Fruit fly (Drosophila melanogaster): ENCODE measurements around the gene NPFR.

NPFR gene

DNA sequence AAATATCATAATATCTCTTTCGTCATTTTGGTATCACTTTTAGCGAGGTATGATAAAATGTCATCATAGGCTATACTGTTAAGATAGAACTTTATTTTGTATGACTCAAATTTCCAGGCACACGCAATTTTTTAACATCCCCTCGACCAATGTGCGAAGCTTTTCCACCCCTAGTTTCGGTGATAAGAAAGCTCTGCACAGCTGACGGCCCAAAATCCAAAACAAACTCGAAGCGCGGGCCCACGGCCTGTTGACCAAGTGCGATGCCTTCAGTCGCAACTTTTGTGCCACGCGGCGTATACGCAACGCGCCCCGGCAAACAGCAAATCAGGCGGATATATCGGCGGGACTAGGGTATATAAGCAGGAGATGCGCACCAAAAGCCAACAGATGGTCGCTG is at the start of gene NPFR:
Gene NPFR, plus strand, starts transcription at position 301 of the 400 bp plus-strand sequence.
- TF ChIP-seq Myc (optimal IDR thresholded peaks at IDR 0.05) (no peak), ttk (optimal IDR thresholded peaks at IDR 0.05) (no peak), h (optimal IDR thresholded peaks at IDR 0.05) (no peak), insv (optimal IDR thresholded peaks at IDR 0.05) (no peak), psq (optimal IDR thresholded peaks at IDR 0.05) (no peak), Sin3A (optimal IDR thresholded peaks at IDR 0.05) (no peak)

DNA sequence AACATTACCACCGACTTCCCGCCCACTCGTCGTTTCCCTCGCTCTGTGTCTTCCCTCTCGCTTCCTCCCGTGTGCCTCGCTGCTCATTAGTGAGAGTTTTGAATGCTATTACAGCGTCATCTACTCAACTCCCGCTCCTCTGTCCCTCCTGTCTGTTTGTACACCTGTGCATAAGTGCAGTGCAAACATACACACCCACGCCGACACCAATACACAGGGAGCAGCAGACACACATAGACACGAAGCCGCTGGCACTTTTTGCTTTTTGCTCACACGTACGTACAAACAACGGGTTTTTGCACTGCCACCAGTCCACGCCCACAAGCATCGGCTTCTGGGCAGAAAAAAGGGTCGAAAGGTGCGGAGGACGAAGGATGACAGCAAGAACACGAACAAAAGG is 45.3 kb upstream of the NPFR start:
- no peak for TF ChIP-seq psq (optimal IDR thresholded peaks at IDR 0.05)
- no peak for TF ChIP-seq insv (optimal IDR thresholded peaks at IDR 0.05)
- no peak for TF ChIP-seq ttk (optimal IDR thresholded peaks at IDR 0.05)
- no peak for TF ChIP-seq Myc (optimal IDR thresholded peaks at IDR 0.05)
- TF ChIP-seq Sin3A (optimal IDR thresholded peaks at IDR 0.05), result no peak
- no peak for TF ChIP-seq h (optimal IDR thresholded peaks at IDR 0.05)

DNA sequence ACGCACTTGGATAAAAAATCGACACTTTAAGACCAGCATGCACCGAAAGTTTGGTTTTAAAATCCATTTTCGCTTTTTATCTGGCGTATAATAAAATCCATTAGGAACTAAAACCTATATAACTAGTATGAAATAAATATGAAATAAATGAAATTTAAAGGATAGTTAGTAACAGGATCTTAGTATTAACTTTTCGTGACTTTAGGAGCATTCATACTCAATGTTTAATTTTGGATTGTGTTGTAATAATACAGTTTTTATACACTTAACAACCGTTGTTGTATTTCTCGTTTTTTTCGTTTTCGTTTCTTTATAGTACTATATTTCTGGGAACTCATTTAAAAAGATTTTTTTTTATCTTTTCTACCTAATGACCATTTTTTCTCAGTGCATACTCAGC is 38.0 kb upstream of the NPFR start:
- TF ChIP-seq Myc (optimal IDR thresholded peaks at IDR 0.05) (no peak), ttk (optimal IDR thresholded peaks at IDR 0.05) (no peak), Sin3A (optimal IDR thresholded peaks at IDR 0.05) (no peak), insv (optimal IDR thresholded peaks at IDR 0.05) (no peak), h (optimal IDR thresholded peaks at IDR 0.05) (no peak), psq (optimal IDR thresholded peaks at IDR 0.05) (no peak)

DNA sequence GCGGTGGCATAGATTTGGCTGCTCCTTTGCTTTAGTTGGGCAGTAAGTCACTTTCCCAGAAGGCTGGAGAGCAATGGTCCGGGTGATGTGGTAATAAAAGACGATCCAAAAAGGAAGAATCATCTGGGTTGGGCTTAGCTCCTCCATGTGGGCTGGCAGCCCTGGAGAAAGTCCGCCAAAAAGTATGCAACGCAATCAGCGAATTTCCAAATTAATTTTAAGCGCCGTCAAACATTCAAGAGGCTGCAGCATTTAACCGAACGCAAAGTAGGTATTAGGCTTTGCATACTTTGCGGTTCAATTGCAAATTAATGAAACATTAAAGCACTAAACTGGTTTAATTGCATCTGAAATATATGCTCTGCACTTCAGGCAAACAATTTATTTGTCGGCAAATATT is 37.5 kb upstream of the NPFR start:
- no peak for TF ChIP-seq psq (optimal IDR thresholded peaks at IDR 0.05)
- TF ChIP-seq insv (optimal IDR thresholded peaks at IDR 0.05), result no peak
- no peak for TF ChIP-seq Myc (optimal IDR thresholded peaks at IDR 0.05)
- TF ChIP-seq Sin3A (optimal IDR thresholded peaks at IDR 0.05), result no peak
- no peak for TF ChIP-seq h (optimal IDR thresholded peaks at IDR 0.05)
- no peak for TF ChIP-seq ttk (optimal IDR thresholded peaks at IDR 0.05)

DNA sequence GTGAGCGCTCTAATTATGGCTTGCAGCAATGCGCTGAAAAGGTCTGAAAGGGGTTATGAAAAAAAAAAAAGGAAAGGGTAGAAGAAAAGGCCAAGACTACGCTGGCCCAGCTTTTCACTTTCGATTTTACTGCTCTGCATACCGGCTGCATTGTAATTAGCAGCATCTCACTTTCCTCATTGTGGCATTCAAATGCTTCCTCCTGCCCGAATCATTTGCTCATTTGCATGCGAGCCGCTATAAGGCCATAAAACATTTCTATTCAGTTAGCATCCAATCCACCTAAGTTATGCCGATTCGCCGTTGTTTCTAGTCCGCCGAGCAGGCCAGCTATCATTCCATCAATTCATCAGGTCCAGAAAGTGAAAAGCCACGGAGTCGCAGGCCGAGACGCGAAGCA is 33.5 kb upstream of the NPFR start:
- no peak for TF ChIP-seq Sin3A (optimal IDR thresholded peaks at IDR 0.05)
- TF ChIP-seq Myc (optimal IDR thresholded peaks at IDR 0.05), result no peak
- no peak for TF ChIP-seq h (optimal IDR thresholded peaks at IDR 0.05)
- TF ChIP-seq insv (optimal IDR thresholded peaks at IDR 0.05), result no peak
- no peak for TF ChIP-seq ttk (optimal IDR thresholded peaks at IDR 0.05)
- TF ChIP-seq psq (optimal IDR thresholded peaks at IDR 0.05), result no peak

DNA sequence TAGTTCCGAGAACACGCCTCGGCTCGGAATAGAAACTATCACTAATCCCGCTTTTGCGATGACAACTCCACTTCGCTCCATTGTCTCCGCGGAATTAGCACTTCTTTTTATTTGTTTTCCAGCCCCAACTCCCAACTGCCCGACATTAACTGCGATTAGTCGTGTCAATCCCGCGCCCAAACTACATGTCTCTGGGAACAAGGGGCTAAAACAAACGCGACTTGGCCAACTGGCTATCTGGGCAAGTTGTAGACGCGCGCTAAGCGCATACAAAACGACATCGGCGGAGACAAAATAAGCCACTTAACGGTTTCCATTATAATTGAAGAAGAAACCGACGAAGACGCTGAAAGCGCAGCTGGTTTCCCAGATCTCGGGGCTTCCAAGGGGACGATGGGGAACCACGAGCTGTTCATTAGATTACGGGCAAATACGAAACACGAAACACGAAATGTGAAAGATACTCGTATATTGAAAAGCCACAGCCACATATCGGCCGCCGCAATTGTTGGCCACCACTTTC is 32.3 kb upstream of the NPFR start:
- TF ChIP-seq ttk (optimal IDR thresholded peaks at IDR 0.05) (no peak), Myc (optimal IDR thresholded peaks at IDR 0.05) (no peak), psq (optimal IDR thresholded peaks at IDR 0.05) (no peak), insv (optimal IDR thresholded peaks at IDR 0.05) (no peak), Sin3A (optimal IDR thresholded peaks at IDR 0.05) (no peak), h (optimal IDR thresholded peaks at IDR 0.05) (no peak)

DNA sequence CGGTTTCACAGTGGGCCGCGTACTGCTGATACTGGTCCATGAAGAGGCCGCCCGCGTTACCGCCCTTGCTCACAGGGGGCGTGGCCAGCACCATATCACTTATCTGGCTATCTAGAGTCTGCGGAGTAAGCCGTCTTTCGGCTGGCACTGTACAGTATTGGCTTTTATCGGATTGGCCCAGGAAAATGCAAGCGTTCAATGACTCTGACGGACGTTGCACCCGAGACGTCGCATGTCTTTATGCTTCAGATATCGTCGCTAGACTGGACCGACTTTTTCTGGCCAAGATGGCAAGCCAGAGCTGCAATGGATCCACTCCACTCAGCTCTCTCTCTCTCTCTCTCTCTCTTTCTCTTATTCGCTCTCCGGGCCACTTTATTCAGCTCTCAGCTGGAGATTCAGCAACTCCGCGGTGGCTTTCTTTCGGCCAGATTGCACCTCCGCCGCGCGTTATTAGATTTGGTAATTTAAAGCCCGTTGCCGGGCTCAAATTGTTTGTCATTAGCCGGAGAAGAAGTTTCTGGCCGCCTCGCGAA is 30.1 kb upstream of the NPFR start, which contains the start of gene CG31559:
Gene CG31559, minus strand, starts transcription at position 273 of the 536 bp plus-strand sequence.
- TF ChIP-seq Myc (optimal IDR thresholded peaks at IDR 0.05) (no peak), Sin3A (optimal IDR thresholded peaks at IDR 0.05) (no peak), psq (optimal IDR thresholded peaks at IDR 0.05) (no peak), insv (optimal IDR thresholded peaks at IDR 0.05) (no peak), h (optimal IDR thresholded peaks at IDR 0.05) (no peak), ttk (optimal IDR thresholded peaks at IDR 0.05) (no peak)

DNA sequence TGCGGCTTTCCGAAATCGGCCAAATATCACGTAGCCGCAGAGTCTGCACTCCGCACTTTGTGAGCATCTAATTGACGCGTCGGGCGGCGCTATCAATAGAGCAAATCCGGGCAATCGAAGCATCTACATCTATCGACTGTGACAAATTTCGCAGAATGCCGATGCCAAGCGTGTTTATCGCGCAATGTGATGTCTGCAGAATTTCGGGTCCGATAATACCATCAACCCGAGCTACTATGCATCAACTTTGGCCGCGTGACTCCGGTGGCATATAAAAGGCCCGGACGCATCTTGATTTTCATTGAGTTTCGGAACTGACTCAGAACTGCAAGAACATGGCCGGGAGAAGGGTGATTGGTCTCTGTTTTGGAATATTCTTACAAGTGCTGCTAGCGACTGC is 19.9 kb upstream of the NPFR start, which contains the start of gene CG1077:
Gene CG1077, plus strand, starts transcription at position 301 of the 400 bp plus-strand sequence.
- no peak for TF ChIP-seq insv (optimal IDR thresholded peaks at IDR 0.05)
- TF ChIP-seq Sin3A (optimal IDR thresholded peaks at IDR 0.05), result no peak
- TF ChIP-seq h (optimal IDR thresholded peaks at IDR 0.05), result no peak
- TF ChIP-seq psq (optimal IDR thresholded peaks at IDR 0.05), result no peak
- TF ChIP-seq ttk (optimal IDR thresholded peaks at IDR 0.05), result no peak
- no peak for TF ChIP-seq Myc (optimal IDR thresholded peaks at IDR 0.05)

DNA sequence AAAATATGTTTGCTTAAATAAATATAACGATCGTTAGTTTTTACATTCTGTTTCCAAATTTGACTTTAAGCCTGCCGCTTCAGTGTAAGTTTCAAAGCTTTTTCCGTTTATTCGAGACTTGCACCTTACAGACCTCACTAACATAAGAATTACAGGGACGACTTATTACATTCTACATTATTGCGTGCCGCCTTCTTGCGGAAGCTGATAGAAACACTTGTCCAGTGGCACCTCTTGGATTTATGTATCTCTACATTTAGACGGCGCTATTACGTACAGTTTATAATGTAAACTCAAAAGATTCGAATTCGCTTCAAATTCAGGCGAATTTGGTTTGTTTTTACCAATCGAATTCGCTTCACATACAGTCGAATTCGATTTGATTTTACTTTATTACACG is 16.4 kb upstream of the NPFR start:
- TF ChIP-seq Sin3A (optimal IDR thresholded peaks at IDR 0.05) (no peak), ttk (optimal IDR thresholded peaks at IDR 0.05) (no peak), psq (optimal IDR thresholded peaks at IDR 0.05) (no peak), h (optimal IDR thresholded peaks at IDR 0.05) (no peak), Myc (optimal IDR thresholded peaks at IDR 0.05) (no peak), insv (optimal IDR thresholded peaks at IDR 0.05) (no peak)

DNA sequence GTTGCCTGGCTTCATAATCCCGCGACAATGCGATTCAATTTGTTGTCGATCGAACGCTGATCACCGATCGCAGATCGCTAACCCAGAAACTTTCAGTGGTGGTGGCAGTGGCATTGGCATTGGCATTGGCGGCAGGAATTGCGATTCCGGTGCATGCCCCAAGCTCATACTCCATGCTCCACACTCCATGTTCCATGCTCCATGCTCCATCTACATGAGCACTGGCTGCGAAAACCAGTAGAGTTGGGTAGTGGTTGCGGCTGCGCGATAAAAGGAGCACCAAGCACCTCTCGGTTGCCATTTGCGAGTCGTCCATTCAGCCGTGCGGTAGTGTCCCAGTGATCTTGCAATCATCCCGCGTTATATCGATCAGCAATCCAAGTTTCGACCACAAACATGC is 13.9 kb upstream of the NPFR start, which contains the start of gene Osi1:
Gene Osi1, plus strand, starts transcription at position 301 of the 400 bp plus-strand sequence.
- TF ChIP-seq h (optimal IDR thresholded peaks at IDR 0.05) (no peak), Myc (optimal IDR thresholded peaks at IDR 0.05) (no peak), ttk (optimal IDR thresholded peaks at IDR 0.05) (no peak)

DNA sequence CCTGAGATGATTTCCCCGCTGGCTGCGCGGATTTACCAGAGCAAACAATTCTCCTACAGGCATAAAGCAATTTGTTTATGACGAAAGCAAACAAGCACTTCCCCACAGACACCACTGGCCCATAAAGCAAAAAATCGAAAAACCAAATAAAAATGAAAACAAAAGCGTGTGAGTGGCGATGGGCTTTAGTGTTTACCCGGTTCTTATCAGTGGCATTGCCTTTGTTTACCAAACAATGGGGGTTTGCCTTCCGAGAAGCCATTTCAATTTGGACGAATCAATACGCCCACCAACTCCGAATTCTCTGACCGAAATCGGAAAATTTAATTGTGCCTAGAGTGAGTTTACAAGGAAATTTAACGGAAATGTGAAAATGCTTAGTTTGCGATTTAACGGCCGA is 4.6 kb upstream of the NPFR start:
- TF ChIP-seq ttk (optimal IDR thresholded peaks at IDR 0.05) (no peak), psq (optimal IDR thresholded peaks at IDR 0.05) (no peak), Sin3A (optimal IDR thresholded peaks at IDR 0.05) (no peak), Myc (optimal IDR thresholded peaks at IDR 0.05) (no peak), h (optimal IDR thresholded peaks at IDR 0.05) (no peak), insv (optimal IDR thresholded peaks at IDR 0.05) (no peak)

DNA sequence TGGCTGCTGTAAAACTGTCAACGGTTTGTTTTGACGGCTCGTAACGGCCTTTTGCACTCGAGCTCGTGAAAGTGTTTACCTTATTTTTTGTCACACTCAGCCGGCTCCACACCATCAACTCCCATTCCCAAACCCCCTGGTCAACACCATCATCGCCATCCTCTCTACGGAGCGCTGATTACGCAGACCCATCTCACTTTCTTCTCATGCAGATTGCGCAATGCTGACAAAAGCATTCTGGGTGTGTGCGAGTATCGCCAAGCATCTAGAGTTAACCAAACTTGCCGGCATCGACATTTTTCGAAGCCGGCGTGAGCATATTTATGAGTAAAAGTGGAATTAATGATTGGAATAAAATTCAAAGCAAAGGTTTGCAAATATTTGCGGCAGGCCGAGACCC is 9.3 kb downstream of the NPFR start:
- no peak for TF ChIP-seq h (optimal IDR thresholded peaks at IDR 0.05)
- no peak for TF ChIP-seq insv (optimal IDR thresholded peaks at IDR 0.05)
- TF ChIP-seq Sin3A (optimal IDR thresholded peaks at IDR 0.05), result no peak
- TF ChIP-seq psq (optimal IDR thresholded peaks at IDR 0.05), result no peak
- no peak for TF ChIP-seq ttk (optimal IDR thresholded peaks at IDR 0.05)
- TF ChIP-seq Myc (optimal IDR thresholded peaks at IDR 0.05), result no peak

DNA sequence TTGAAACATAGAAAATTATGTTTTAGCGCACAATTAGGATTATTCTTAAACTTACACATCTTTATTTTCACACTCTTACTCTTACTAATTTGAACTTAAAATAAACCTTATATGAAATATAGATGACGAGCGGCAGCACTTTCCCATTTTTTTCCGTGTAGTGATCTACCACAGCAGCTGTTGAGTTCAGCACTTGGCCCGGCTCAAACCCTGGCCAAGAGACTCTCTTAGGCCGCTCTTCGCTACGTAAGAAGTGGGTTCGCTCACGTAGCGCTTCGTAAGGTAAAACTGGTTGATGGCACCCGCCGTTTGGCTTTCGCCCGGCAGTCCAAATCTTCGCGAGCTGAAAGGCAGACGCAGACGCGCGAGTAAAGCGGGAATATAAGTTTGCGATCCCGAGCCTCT is 11.4 kb downstream of the NPFR start, which contains the start of gene Osi24:
Gene Osi24, plus strand, starts transcription at position 324 of the 405 bp plus-strand sequence.
- TF ChIP-seq insv (optimal IDR thresholded peaks at IDR 0.05) (no peak), psq (optimal IDR thresholded peaks at IDR 0.05) (no peak), Myc (optimal IDR thresholded peaks at IDR 0.05) (no peak), Sin3A (optimal IDR thresholded peaks at IDR 0.05) (no peak), ttk (optimal IDR thresholded peaks at IDR 0.05) (no peak), h (optimal IDR thresholded peaks at IDR 0.05) (no peak)
